Fruit fly (Drosophila melanogaster): ENCODE measurements around the gene CG7872.

The CG7872 gene

DNA sequence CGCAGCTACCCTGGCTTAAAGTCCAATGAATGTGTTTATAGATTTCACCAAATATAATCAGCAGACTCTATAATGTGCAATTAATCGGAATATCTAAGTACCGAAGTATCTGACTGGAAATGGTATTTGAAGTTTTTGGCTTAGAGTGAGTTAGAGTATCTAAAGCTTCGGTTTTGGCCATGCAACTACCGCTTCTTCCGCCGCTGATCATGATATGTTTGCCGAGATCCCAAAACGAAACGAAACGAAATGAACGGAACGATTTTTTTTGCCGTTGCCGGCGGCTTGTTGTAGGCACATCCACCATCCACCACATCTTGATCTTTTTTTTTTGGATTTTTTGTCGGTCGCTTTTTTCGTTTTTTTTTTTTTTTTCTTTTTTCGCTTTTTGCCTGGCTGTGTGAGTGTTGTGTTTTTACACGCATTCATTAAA lies 45.0 kb downstream of the CG7872 start (continued):
- peak; percentile 81 for TF ChIP-seq CG18599 (GFP tag; optimal IDR thresholded peaks at IDR 0.05)
- TF ChIP-seq CG32532 (GFP tag; IDR thresholded peaks at IDR 0.05): peak; percentile 89
- peak; percentile 37 for TF ChIP-seq CG4282 (GFP tag; optimal IDR thresholded peaks at IDR 0.05)
- TF ChIP-seq C15 (GFP tag; IDR thresholded peaks at IDR 0.05): peak; percentile 71; the same call in 1 of the 3 replicates
- TF ChIP-seq CG6854 (GFP tag; optimal IDR thresholded peaks at IDR 0.05): no peak
- no peak for TF ChIP-seq cad (GFP tag; optimal IDR thresholded peaks at IDR 0.05)
- TF ChIP-seq CG2116 (GFP tag; optimal IDR thresholded peaks at IDR 0.05): no peak
- peak; percentile 67 for TF ChIP-seq ERR (GFP tag; optimal IDR thresholded peaks at IDR 0.05)
- TF ChIP-seq Ptx1 (GFP tag; IDR thresholded peaks at IDR 0.05): peak; percentile 89
- TF ChIP-seq schlank (tag; optimal IDR thresholded peaks at IDR 0.05): peak; percentile 49
- peak; percentile 73 for TF ChIP-seq fu2 (GFP tag; optimal IDR thresholded peaks at IDR 0.05)
- TF ChIP-seq ems (GFP tag; optimal IDR thresholded peaks at IDR 0.05): peak; percentile 55
- peak; percentile 64 for TF ChIP-seq CHES-1-like (GFP tag; optimal IDR thresholded peaks at IDR 0.05)
- no peak for TF ChIP-seq fd102C (GFP tag; optimal IDR thresholded peaks at IDR 0.05)
- TF ChIP-seq CG4360 (GFP tag; IDR thresholded peaks at IDR 0.05): peak; percentile 50; the same call in 1 of the 2 replicates
- peak; percentile 40 for TF ChIP-seq tio (GFP tag; optimal IDR thresholded peaks at IDR 0.05)
- TF ChIP-seq otp (GFP tag; IDR thresholded peaks at IDR 0.05): peak; percentile 78
- no peak for TF ChIP-seq Elba2 (GFP tag; optimal IDR thresholded peaks at IDR 0.05)
- peak; percentile 85 for TF ChIP-seq Gug (GFP tag; IDR thresholded peaks at IDR 0.05)
- TF ChIP-seq CG8944 (GFP tag; optimal IDR thresholded peaks at IDR 0.05): peak; percentile 72
- no peak for TF ChIP-seq Trl (optimal IDR thresholded peaks at IDR 0.05)
- peak; percentile 90 for TF ChIP-seq Trl (GFP tag; optimal IDR thresholded peaks at IDR 0.05)
- TF ChIP-seq CG6254 (GFP tag; optimal IDR thresholded peaks at IDR 0.05): peak; percentile 6
- peak; percentile 77 for TF ChIP-seq CG8924 (tag; optimal IDR thresholded peaks at IDR 0.05)
- TF ChIP-seq CG4424 (GFP tag; optimal IDR thresholded peaks at IDR 0.05): peak; percentile 69
- no peak for TF ChIP-seq vnd (GFP tag; IDR thresholded peaks at IDR 0.05; ENCODE audit: partially characterized antibody)
- peak; percentile 75 for TF ChIP-seq Meics (GFP tag; optimal IDR thresholded peaks at IDR 0.05)
- TF ChIP-seq Bdp1 (GFP tag; optimal IDR thresholded peaks at IDR 0.05): peak; percentile 39
- peak; percentile 76 for TF ChIP-seq Oli (tag; optimal IDR thresholded peaks at IDR 0.05)
- peak; percentile 31 for TF ChIP-seq CkIIα-i1 (GFP tag; IDR thresholded peaks at IDR 0.05)
- TF ChIP-seq E2f1 (GFP tag; IDR thresholded peaks at IDR 0.05): peak; percentile 77
- TF ChIP-seq CG42726 (GFP tag; IDR thresholded peaks at IDR 0.05; ENCODE audit: partially characterized antibody): no peak
- no peak for TF ChIP-seq CG33557 (GFP tag; optimal IDR thresholded peaks at IDR 0.05)
- peak; percentile 7 for TF ChIP-seq CG8290 (GFP tag; optimal IDR thresholded peaks at IDR 0.05)
- TF ChIP-seq CG8290 (tag; optimal IDR thresholded peaks at IDR 0.05): peak in 1 of 2 experiments; percentile 95
- TF ChIP-seq oc (tag; optimal IDR thresholded peaks at IDR 0.05): peak; percentile 51
- TF ChIP-seq chm (GFP tag; IDR thresholded peaks at IDR 0.05): 0 out of 2 replicates have a peak, but pooled peaks have one; percentile 50
- peak; percentile 85 for TF ChIP-seq Mrtf (GFP tag; IDR thresholded peaks at IDR 0.05)
- no peak for TF ChIP-seq knrl (GFP tag; IDR thresholded peaks at IDR 0.05; ENCODE audit: partially characterized antibody)
- peak; percentile 85 for TF ChIP-seq CG1024 (GFP tag; IDR thresholded peaks at IDR 0.05)
- peak; percentile 72 for TF ChIP-seq cwo (GFP tag; optimal IDR thresholded peaks at IDR 0.05)
- TF ChIP-seq emc (GFP tag; optimal IDR thresholded peaks at IDR 0.05): peak; percentile 56
- TF ChIP-seq CG7839 (tag; optimal IDR thresholded peaks at IDR 0.05): peak; percentile 85
- TF ChIP-seq CoRest (tag; optimal IDR thresholded peaks at IDR 0.05): peak; percentile 83
- TF ChIP-seq pum (GFP tag; optimal IDR thresholded peaks at IDR 0.05): peak; percentile 90
- peak; percentile 57 for TF ChIP-seq CG5245 (GFP tag; optimal IDR thresholded peaks at IDR 0.05)
- TF ChIP-seq p53 (GFP tag; optimal IDR thresholded peaks at IDR 0.05): peak; percentile 53
- TF ChIP-seq CG8089 (GFP tag; optimal IDR thresholded peaks at IDR 0.05): peak; percentile 61
- TF ChIP-seq CG4854 (GFP tag; optimal IDR thresholded peaks at IDR 0.05): peak; percentile 61
- TF ChIP-seq HLHmδ (GFP tag; optimal IDR thresholded peaks at IDR 0.05): no peak
- TF ChIP-seq CG2129 (GFP tag; IDR thresholded peaks at IDR 0.05; ENCODE audit: partially characterized antibody): no peak
- no peak for TF ChIP-seq hth (optimal IDR thresholded peaks at IDR 0.05)

Measured in whole organism, embryonic.